Worm (Caenorhabditis elegans) whole organism, L1 larva: Measurements from ENCODE around the gene lin-15A.

Source experiments
- Y116A8C.19 ChIP-seq: sonication (generic microtip); optimal IDR thresholded peaks from 2 replicates; lab custom pipeline; 2016; ENCODE audit warnings: missing compliant biosample characterization, missing genetic modification characterization, borderline replicate concordance
- lin-13 ChIP-seq: fragments of 150-350 bp; optimal IDR thresholded peaks from 2 replicates; lab custom pipeline; 2014; ENCODE audit warnings: missing biosample characterization, missing genetic modification reagents, missing genetic modification characterization
- nhr-28 ChIP-seq: fragments of 150-350 bp; optimal IDR thresholded peaks from 2 replicates; lab custom pipeline; 2014; ENCODE audit warnings: missing biosample characterization, missing genetic modification characterization
- skn-1 ChIP-seq: fragments of 150-350 bp; optimal IDR thresholded peaks from 2 replicates; lab custom pipeline; 2014; ENCODE audit warnings: missing biosample characterization, missing genetic modification characterization
- zip-4 ChIP-seq: fragments of 200-800 bp; sonication (Bioruptor generic); optimal IDR thresholded peaks from 2 replicates; lab custom pipeline; 2018; ENCODE audit warnings: mild to moderate bottlenecking, missing genetic modification characterization, moderate library complexity, missing compliant biosample characterization
- ztf-11 ChIP-seq, 2 experiments: sonication (generic microtip); optimal IDR thresholded peaks; 2 replicates each; lab custom pipeline; 2016 to 2017; ENCODE audit warnings: missing genetic modification characterization in 2 of 2, missing biosample characterization in 1 of 2, missing compliant biosample characterization in 1 of 2

DNA sequence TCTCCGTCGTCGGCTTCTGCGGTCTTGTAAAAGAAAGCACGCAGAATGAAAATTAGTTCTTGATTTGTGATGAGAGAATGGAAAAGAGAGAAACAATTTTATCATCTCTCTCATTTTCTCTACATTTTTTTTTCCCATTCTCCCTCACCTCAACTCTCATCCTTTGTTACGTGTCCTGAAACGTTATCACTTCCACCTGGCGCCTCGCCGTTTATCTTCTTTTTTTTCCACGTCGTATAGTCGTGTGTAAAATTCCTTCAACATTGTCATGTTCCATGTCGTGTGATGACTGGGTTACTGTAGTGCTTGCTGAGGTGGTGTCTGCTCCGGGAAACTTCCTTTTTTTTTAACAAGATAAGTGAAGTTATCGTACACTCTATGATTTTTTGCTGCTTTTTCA lies 47.7 kb downstream of the lin-15A start:
- TF ChIP-seq lin-13 (GFP tag; lab: Kevin White, UChicago) = no peak
- TF ChIP-seq ztf-11 (tag; optimal IDR thresholded peaks at IDR 0.05; lab: Kevin White, UChicago) = no peak
- no peak for TF ChIP-seq nhr-28 (tag; lab: Kevin White, UChicago)
- TF ChIP-seq Y116A8C.19 (tag; lab: Kevin White, UChicago) = no peak
- TF ChIP-seq zip-4 (GFP tag; lab: Kevin White, UChicago) = no peak
- TF ChIP-seq skn-1 (tag; lab: Kevin White, UChicago) = peak; percentile 0
